Worm (Caenorhabditis elegans): ENCODE results near the gene nspc-18.

- no peak for TF ChIP-seq hlh-1 (tag; optimal IDR thresholded peaks at IDR 0.05)
- no peak for TF ChIP-seq snpc-4 (tag; optimal IDR thresholded peaks at IDR 0.05)
- no peak for TF ChIP-seq mls-2 (tag; optimal IDR thresholded peaks at IDR 0.05)
- TF ChIP-seq tbx-8 (GFP tag; optimal IDR thresholded peaks at IDR 0.05): no peak
- no peak for TF ChIP-seq nhr-28 (tag; optimal IDR thresholded peaks at IDR 0.05)
- TF ChIP-seq lsy-2 (tag; optimal IDR thresholded peaks at IDR 0.05): no peak
- TF ChIP-seq mab-5 (tag; optimal IDR thresholded peaks at IDR 0.05): no peak
- no peak for TF ChIP-seq nhr-12 (tag; optimal IDR thresholded peaks at IDR 0.05)
- no peak for TF ChIP-seq nhr-237 (tag; optimal IDR thresholded peaks at IDR 0.05)
- TF ChIP-seq ces-1 (GFP tag; optimal IDR thresholded peaks at IDR 0.05): no peak
- TF ChIP-seq mep-1 (tag; optimal IDR thresholded peaks at IDR 0.05): no peak
- no peak for TF ChIP-seq blmp-1 (tag; optimal IDR thresholded peaks at IDR 0.05)
- no peak for TF ChIP-seq cnd-1 (tag; optimal IDR thresholded peaks at IDR 0.05)
- TF ChIP-seq ztf-11 (tag; optimal IDR thresholded peaks at IDR 0.05): no peak
Measured at ce11 chrX:14572419-14572818, 45.0 kb upstream of the nspc-18 start, which contains the start of gene lron-1.

All from whole organism, mixed stage, embryonic.